Fruit fly (Drosophila melanogaster): ENCODE measurements around the gene ImpE2.

- TF ChIP-seq lola (GFP tag; optimal IDR thresholded peaks at IDR 0.05) (no peak), Hr78 (GFP tag; optimal IDR thresholded peaks at IDR 0.05) (no peak), woc (GFP tag; optimal IDR thresholded peaks at IDR 0.05) (no peak), N (GFP tag; optimal IDR thresholded peaks at IDR 0.05) (no peak), tai (GFP tag; optimal IDR thresholded peaks at IDR 0.05) (no peak), dsf (GFP tag; optimal IDR thresholded peaks at IDR 0.05; ENCODE audit: borderline replicate concordance) (no peak), dl (GFP tag; optimal IDR thresholded peaks at IDR 0.05; ENCODE audit: insufficient read depth in 1 of 2, partially characterized antibody in 2 of 2) (no peak), psq (GFP tag; optimal IDR thresholded peaks at IDR 0.05) (no peak), Myc (optimal IDR thresholded peaks at IDR 0.05) (no peak), brk (GFP tag; optimal IDR thresholded peaks at IDR 0.05) (no peak), br (GFP tag; optimal IDR thresholded peaks at IDR 0.05) (no peak)
These were observed 15.9 kb downstream of the ImpE2 start for dm6 chr3L:3496593-3496992.

Data from whole organism, wandering third instar larva.